Worm (Caenorhabditis elegans): Measurements from ENCODE around the gene str-255.

ce11 chrV:2155232-2155631 lies 8.4 kb downstream of the str-255 start, which contains the start of gene srbc-21:
- TF ChIP-seq nhr-11 (tag; optimal IDR thresholded peaks at IDR 0.05) (no peak), pqm-1 (tag; optimal IDR thresholded peaks at IDR 0.05) (no peak)
